Worm (Caenorhabditis elegans) whole organism, L2 larva: ENCODE data around the gene clec-86.

Experiments
- C34F6.9 ChIP-seq: fragments of 150-350 bp; optimal IDR thresholded peaks from 2 replicates; lab custom pipeline; 2014; ENCODE audit warnings: missing biosample characterization, missing genetic modification characterization
- F13H6.1 ChIP-seq: sonication (generic microtip); optimal IDR thresholded peaks from 2 replicates; lab custom pipeline; 2016; ENCODE audit warnings: missing genetic modification characterization, missing compliant biosample characterization
- R02D3.7 ChIP-seq: fragments of 150-350 bp; optimal IDR thresholded peaks from 2 replicates; lab custom pipeline; 2014; ENCODE audit warnings: missing biosample characterization, missing genetic modification characterization
- Y55F3AM.14 ChIP-seq: fragments of 200-800 bp; sonication (Bioruptor generic); optimal IDR thresholded peaks from 2 replicates; lab custom pipeline; 2018; ENCODE audit warnings: mild to moderate bottlenecking, missing genetic modification characterization, missing compliant biosample characterization
- ZK546.5 ChIP-seq: sonication (generic microtip); optimal IDR thresholded peaks from 2 replicates; lab custom pipeline; 2017; ENCODE audit warnings: missing biosample characterization, missing genetic modification characterization
- alr-1 ChIP-seq: fragments of 150-350 bp; optimal IDR thresholded peaks from 2 replicates; lab custom pipeline; 2014; ENCODE audit warnings: missing biosample characterization, missing genetic modification characterization
- aly-2 ChIP-seq: fragments of 150-350 bp; optimal IDR thresholded peaks from 2 replicates; lab custom pipeline; 2014; ENCODE audit warnings: missing biosample characterization, missing genetic modification characterization
- ama-1 ChIP-seq: fragments of 150-350 bp; optimal IDR thresholded peaks from 2 replicates; lab custom pipeline; 2018; ENCODE audit warnings: inconsistent platforms
- blmp-1 ChIP-seq: sonication (generic microtip); optimal IDR thresholded peaks from 2 replicates; lab custom pipeline; 2017; ENCODE audit warnings: missing genetic modification characterization, mild to moderate bottlenecking, missing compliant biosample characterization, antibody characterized with exemption, moderate library complexity; ENCODE audit not compliant: insufficient read depth
- ceh-16 ChIP-seq: fragments of 150-350 bp; optimal IDR thresholded peaks from 2 replicates; lab custom pipeline; 2014; ENCODE audit warnings: missing biosample characterization, missing genetic modification characterization
- ceh-82 ChIP-seq: fragments of 150-350 bp; optimal IDR thresholded peaks from 2 replicates; lab custom pipeline; 2014; ENCODE audit warnings: missing biosample characterization, missing genetic modification characterization
- crh-2 ChIP-seq: sonication (generic microtip); optimal IDR thresholded peaks from 2 replicates; lab custom pipeline; 2017; ENCODE audit warnings: missing biosample characterization, missing genetic modification characterization
- dmd-4 ChIP-seq: sonication (generic microtip); optimal IDR thresholded peaks from 2 replicates; lab custom pipeline; 2017; ENCODE audit warnings: missing biosample characterization, missing genetic modification characterization
- egl-27 ChIP-seq: sonication (generic microtip); optimal IDR thresholded peaks from 3 replicates; lab custom pipeline; 2017; ENCODE audit warnings: missing biosample characterization, missing genetic modification reagents, missing genetic modification characterization
- elt-1 ChIP-seq: fragments of 150-350 bp; optimal IDR thresholded peaks from 2 replicates; lab custom pipeline; 2014; ENCODE audit warnings: missing biosample characterization, missing genetic modification characterization
- elt-3 ChIP-seq: sonication (generic microtip); optimal IDR thresholded peaks from 2 replicates; lab custom pipeline; 2017; ENCODE audit warnings: missing biosample characterization, missing genetic modification characterization
- fos-1 ChIP-seq: fragments of 150-350 bp; optimal IDR thresholded peaks from 2 replicates; lab custom pipeline; 2014; ENCODE audit warnings: missing biosample characterization, missing genetic modification characterization
- gmeb-1 ChIP-seq: fragments of 150-350 bp; optimal IDR thresholded peaks from 2 replicates; lab custom pipeline; 2014; ENCODE audit warnings: missing biosample characterization, missing genetic modification characterization
- lin-11 ChIP-seq: fragments of 150-350 bp; sonication (generic microtip); optimal IDR thresholded peaks from 2 replicates; lab custom pipeline; 2014; ENCODE audit warnings: missing biosample characterization, missing genetic modification characterization, inconsistent platforms, mixed read lengths
- lin-13 ChIP-seq: fragments of 150-350 bp; optimal IDR thresholded peaks from 2 replicates; lab custom pipeline; 2014; ENCODE audit warnings: missing biosample characterization, missing genetic modification reagents, missing genetic modification characterization
- lin-39 ChIP-seq: fragments of 150-350 bp; optimal IDR thresholded peaks from 2 replicates; lab custom pipeline; 2014; ENCODE audit warnings: missing biosample characterization, missing genetic modification reagents, missing genetic modification characterization
- lsy-2 ChIP-seq, 2 experiments: fragments of 150-350 bp in 1 of 2; sonication (generic microtip) in 1 of 2; optimal IDR thresholded peaks; 2 replicates each; lab custom pipeline; 2014 to 2017; ENCODE audit warnings: missing biosample characterization in 2 of 2, missing genetic modification characterization in 2 of 2
- mab-5 ChIP-seq: fragments of 150-350 bp; optimal IDR thresholded peaks from 2 replicates; lab custom pipeline; 2014; ENCODE audit warnings: missing biosample characterization, missing genetic modification characterization
- mbf-1 ChIP-seq: sonication (generic microtip); optimal IDR thresholded peaks from 2 replicates; lab custom pipeline; 2017; ENCODE audit warnings: missing biosample characterization, missing genetic modification characterization
- mdl-1 ChIP-seq, 2 experiments: fragments of 150-350 bp in 1 of 2; sonication (generic microtip) in 1 of 2; optimal IDR thresholded peaks; 2 replicates each; lab custom pipeline; 2017; ENCODE audit warnings: missing biosample characterization in 2 of 2, missing genetic modification characterization in 2 of 2
- nhr-10 ChIP-seq: sonication (generic microtip); optimal IDR thresholded peaks from 2 replicates; lab custom pipeline; 2017; ENCODE audit warnings: missing biosample characterization, missing genetic modification characterization
- nhr-11 ChIP-seq: fragments of 150-350 bp; optimal IDR thresholded peaks from 2 replicates; lab custom pipeline; 2014; ENCODE audit warnings: missing biosample characterization, missing genetic modification characterization
- nhr-12 ChIP-seq: fragments of 150-350 bp; optimal IDR thresholded peaks from 2 replicates; lab custom pipeline; 2014; ENCODE audit warnings: missing biosample characterization, missing genetic modification characterization
- nhr-129 ChIP-seq: fragments of 150-350 bp; optimal IDR thresholded peaks from 2 replicates; lab custom pipeline; 2014; ENCODE audit warnings: missing biosample characterization, missing genetic modification characterization
- nhr-21 ChIP-seq: fragments of 150-350 bp; optimal IDR thresholded peaks from 2 replicates; lab custom pipeline; 2014; ENCODE audit warnings: missing biosample characterization, missing genetic modification characterization
- nhr-23 ChIP-seq: fragments of 150-350 bp; optimal IDR thresholded peaks from 2 replicates; lab custom pipeline; 2014; ENCODE audit warnings: missing biosample characterization, missing genetic modification reagents, missing genetic modification characterization
- nhr-237 ChIP-seq: fragments of 150-350 bp; optimal IDR thresholded peaks from 2 replicates; lab custom pipeline; 2014; ENCODE audit warnings: missing biosample characterization, missing genetic modification characterization
- nhr-25 ChIP-seq: fragments of 150-350 bp; sonication (generic microtip); optimal IDR thresholded peaks from 3 replicates; lab custom pipeline; 2014; ENCODE audit warnings: missing biosample characterization, missing genetic modification characterization
- nhr-6 ChIP-seq: fragments of 150-350 bp; optimal IDR thresholded peaks from 2 replicates; lab custom pipeline; 2014; ENCODE audit warnings: missing biosample characterization, missing genetic modification characterization
- nhr-77 ChIP-seq: fragments of 150-350 bp; optimal IDR thresholded peaks from 2 replicates; lab custom pipeline; 2014; ENCODE audit warnings: missing biosample characterization, missing genetic modification characterization
- peb-1 ChIP-seq: fragments of 150-350 bp; optimal IDR thresholded peaks from 2 replicates; lab custom pipeline; 2014; ENCODE audit warnings: missing biosample characterization, missing genetic modification characterization
- sem-4 ChIP-seq: fragments of 150-350 bp; optimal IDR thresholded peaks from 2 replicates; lab custom pipeline; 2014; ENCODE audit warnings: missing biosample characterization, missing genetic modification reagents, missing genetic modification characterization
- skn-1 ChIP-seq: sonication (generic microtip); optimal IDR thresholded peaks from 2 replicates; lab custom pipeline; 2017; ENCODE audit warnings: missing biosample characterization, missing genetic modification characterization
- sma-3 ChIP-seq: sonication (generic microtip); optimal IDR thresholded peaks from 2 replicates; lab custom pipeline; 2016; ENCODE audit warnings: missing genetic modification reagents, missing genetic modification characterization, missing compliant biosample characterization
- sma-9 ChIP-seq, 2 experiments: fragments of 150-350 bp in 1 of 2; sonication (generic microtip) in 1 of 2; optimal IDR thresholded peaks; 2 replicates each; lab custom pipeline; 2014 to 2016; ENCODE audit warnings: missing genetic modification characterization in 2 of 2, mild to moderate bottlenecking in 1 of 2, missing biosample characterization in 1 of 2, missing compliant biosample characterization in 1 of 2, missing genetic modification reagents in 1 of 2, moderate library complexity in 1 of 2
- snpc-4 ChIP-seq: fragments of 150-350 bp; optimal IDR thresholded peaks from 2 replicates; lab custom pipeline; 2014; ENCODE audit warnings: missing biosample characterization, missing genetic modification characterization
- unc-39 ChIP-seq: fragments of 150-350 bp; optimal IDR thresholded peaks from 2 replicates; lab custom pipeline; 2014; ENCODE audit warnings: missing biosample characterization, missing genetic modification characterization
- unc-55 ChIP-seq: fragments of 150-350 bp; sonication (generic microtip); optimal IDR thresholded peaks from 3 replicates; lab custom pipeline; 2014; ENCODE audit warnings: missing biosample characterization, missing genetic modification reagents, missing genetic modification characterization
- unc-62 ChIP-seq: fragments of 150-350 bp; optimal IDR thresholded peaks from 2 replicates; lab custom pipeline; 2014; ENCODE audit warnings: missing biosample characterization, missing genetic modification reagents, missing genetic modification characterization
- zag-1 ChIP-seq: fragments of 150-350 bp; optimal IDR thresholded peaks from 2 replicates; lab custom pipeline; 2014; ENCODE audit warnings: missing biosample characterization, missing genetic modification characterization
- ztf-1 ChIP-seq: fragments of 200-800 bp; sonication (Bioruptor generic); conservative IDR thresholded peaks from 2 replicates; pipeline ENCODE4 v1.3.6; 2022; ENCODE audit warnings: missing genetic modification characterization, missing compliant biosample characterization
- ztf-11 ChIP-seq: sonication (generic microtip); optimal IDR thresholded peaks from 2 replicates; lab custom pipeline; 2017; ENCODE audit warnings: missing biosample characterization, missing genetic modification characterization
- ztf-4 ChIP-seq: fragments of 150-350 bp; optimal IDR thresholded peaks from 2 replicates; lab custom pipeline; 2014; ENCODE audit warnings: missing biosample characterization, missing genetic modification characterization

Gene clec-86

DNA sequence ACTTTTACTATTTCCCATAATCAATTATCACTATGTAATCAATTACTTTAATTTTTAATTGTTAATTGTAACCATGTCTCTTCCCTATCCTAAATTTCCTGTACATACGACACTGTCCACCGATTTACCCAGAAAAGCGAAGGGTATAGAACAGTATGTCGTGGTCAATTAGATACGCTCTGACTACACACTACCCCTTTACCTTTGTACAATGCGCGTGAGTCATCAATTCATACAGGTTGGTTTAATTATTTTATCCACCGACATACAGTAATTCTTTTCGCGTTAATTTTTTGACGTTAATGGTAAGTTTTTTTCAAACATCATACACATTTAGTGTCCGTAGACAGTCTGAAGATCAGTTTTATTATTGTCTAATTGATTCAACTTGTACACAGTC lies 42.0 kb downstream of the clec-86 start:
- TF ChIP-seq C34F6.9 (tag; lab: Kevin White, UChicago) (peak; percentile 35), mab-5 (peak; percentile 25), blmp-1 (tag; lab: Kevin White, UChicago) (peak; percentile 61), nhr-10 (tag; lab: Kevin White, UChicago) (peak; percentile 83), unc-62 (peak; percentile 14), dmd-4 (peak; percentile 33), gmeb-1 (peak; percentile 92), mbf-1 (tag; lab: Kevin White, UChicago) (peak; percentile 55), nhr-21 (tag; lab: Kevin White, UChicago) (peak; percentile 99), egl-27 (tag; lab: Kevin White, UChicago) (peak; percentile 81), nhr-6 (peak; percentile 95), nhr-11 (tag; lab: Kevin White, UChicago) (no peak), nhr-12 (tag; lab: Kevin White, UChicago) (no peak), aly-2 (tag; lab: Kevin White, UChicago) (no peak), lin-13 (GFP tag; lab: Kevin White, UChicago) (peak; percentile 82), ztf-4 (peak; percentile 55), sem-4 (tag; lab: Kevin White, UChicago) (peak; percentile 75), mdl-1 (tag; optimal IDR thresholded peaks at IDR 0.05; lab: Kevin White, UChicago) (peak in 1 of 2 experiments; percentile 21), lsy-2 (tag; optimal IDR thresholded peaks at IDR 0.05; lab: Kevin White, UChicago) (peak; percentile 60 to 86), ceh-16 (peak; percentile 80), elt-1 (no peak), fos-1 (peak; percentile 96), alr-1 (tag; lab: Kevin White, UChicago) (no peak), ZK546.5 (tag; lab: Kevin White, UChicago) (no peak), ztf-11 (no peak), nhr-77 (tag; lab: Kevin White, UChicago) (peak; percentile 89), nhr-129 (tag; lab: Kevin White, UChicago) (peak; percentile 97), skn-1 (tag; lab: Kevin White, UChicago) (peak; percentile 22), ama-1 (lab: Kevin White, UChicago) (no peak), F13H6.1 (tag; lab: Kevin White, UChicago) (peak; percentile 91), peb-1 (tag; lab: Kevin White, UChicago) (no peak), unc-55 (no peak), lin-11 (tag; lab: Kevin White, UChicago) (no peak), unc-39 (no peak), ztf-1 (no peak), elt-3 (tag; lab: Kevin White, UChicago) (no peak), crh-2 (tag; lab: Kevin White, UChicago) (peak; percentile 96), ceh-82 (tag; lab: Kevin White, UChicago) (peak; percentile 38), R02D3.7 (tag; lab: Kevin White, UChicago) (peak; percentile 54), nhr-23 (tag; lab: Kevin White, UChicago) (no peak), snpc-4 (tag; lab: Kevin White, UChicago) (peak; percentile 20), sma-9 (GFP tag; optimal IDR thresholded peaks at IDR 0.05; lab: Kevin White, UChicago) (peak; percentile 78), sma-9 (tag; optimal IDR thresholded peaks at IDR 0.05; lab: Kevin White, UChicago) (no peak), Y55F3AM.14 (GFP tag; lab: Kevin White, UChicago) (peak; percentile 38), nhr-25 (tag; lab: Kevin White, UChicago) (peak; percentile 96), lin-39 (tag; lab: Kevin White, UChicago) (no peak), zag-1 (tag; lab: Kevin White, UChicago) (no peak), nhr-237 (peak; percentile 83), sma-3 (GFP tag; lab: Kevin White, UChicago) (peak; percentile 99)
